Worm (Caenorhabditis elegans): ENCODE measurements around the gene rbg-1.
A peak's percentile ranks its signal among the peaks of the same experiment; 100 is the strongest.

The rbg-1 gene

ce11 chrX:14975467-14976167 lies 7.7 kb upstream of the rbg-1 start, which contains the start of gene F20D1.3 (continued):
- TF ChIP-seq elt-3 (tag; optimal IDR thresholded peaks at IDR 0.05), result no peak
- TF ChIP-seq elt-2 (tag; optimal IDR thresholded peaks at IDR 0.05), result peak; percentile 24

- TF ChIP-seq nhr-43 (tag; optimal IDR thresholded peaks at IDR 0.05; ENCODE audit: poor library complexity, severe bottlenecking), result no peak
- TF ChIP-seq lin-15B (tag; optimal IDR thresholded peaks at IDR 0.05), result no peak
- no peak for TF ChIP-seq eor-1 (tag; optimal IDR thresholded peaks at IDR 0.05)
- TF ChIP-seq aly-2 (tag; optimal IDR thresholded peaks at IDR 0.05), result no peak
- TF ChIP-seq R02D3.7 (tag; optimal IDR thresholded peaks at IDR 0.05), result no peak
- TF ChIP-seq elt-2 (tag; optimal IDR thresholded peaks at IDR 0.05), result no peak
- TF ChIP-seq pqm-1 (tag; optimal IDR thresholded peaks at IDR 0.05), result no peak
- TF ChIP-seq nhr-11 (tag; optimal IDR thresholded peaks at IDR 0.05), result no peak
- no peak for TF ChIP-seq ceh-82 (tag; optimal IDR thresholded peaks at IDR 0.05)
- TF ChIP-seq mdl-1 (tag; optimal IDR thresholded peaks at IDR 0.05), result no peak
- no peak for TF ChIP-seq ZK546.5 (tag; optimal IDR thresholded peaks at IDR 0.05)
- no peak for TF ChIP-seq fos-1 (tag; optimal IDR thresholded peaks at IDR 0.05)
- no peak for TF ChIP-seq sea-2 (GFP tag; optimal IDR thresholded peaks at IDR 0.05)
- no peak for TF ChIP-seq lsy-12 (tag; optimal IDR thresholded peaks at IDR 0.05)
- TF ChIP-seq nhr-25 (tag; optimal IDR thresholded peaks at IDR 0.05), result no peak
- no peak for TF ChIP-seq unc-39 (tag; optimal IDR thresholded peaks at IDR 0.05)
- no peak for TF ChIP-seq ztf-11 (tag; optimal IDR thresholded peaks at IDR 0.05)
- no peak for TF ChIP-seq hmg-11 (tag; optimal IDR thresholded peaks at IDR 0.05)
Observed at ce11 chrX:14976840-14977534, 6.3 kb upstream of the rbg-1 start.

- TF ChIP-seq lin-39 (tag; optimal IDR thresholded peaks at IDR 0.05) (peak; percentile 24), R02D3.7 (tag; optimal IDR thresholded peaks at IDR 0.05) (no peak), tbx-2 (tag; optimal IDR thresholded peaks at IDR 0.05) (no peak), ceh-16 (tag; optimal IDR thresholded peaks at IDR 0.05) (no peak), fkh-2 (tag; optimal IDR thresholded peaks at IDR 0.05) (no peak), ZK546.5 (tag; optimal IDR thresholded peaks at IDR 0.05) (no peak), nfya-1 (tag; optimal IDR thresholded peaks at IDR 0.05; ENCODE audit: insufficient read depth) (peak; percentile 63), nhr-76 (tag; optimal IDR thresholded peaks at IDR 0.05) (no peak), pqm-1 (tag; optimal IDR thresholded peaks at IDR 0.05) (no peak), aly-2 (tag; optimal IDR thresholded peaks at IDR 0.05) (no peak), snpc-4 (tag; optimal IDR thresholded peaks at IDR 0.05) (no peak), nhr-12 (tag; optimal IDR thresholded peaks at IDR 0.05) (no peak), mdl-1 (tag; optimal IDR thresholded peaks at IDR 0.05) (no peak), skn-1 (tag; optimal IDR thresholded peaks at IDR 0.05) (no peak), unc-62 (GFP tag; optimal IDR thresholded peaks at IDR 0.05) (no peak), nhr-67 (tag; optimal IDR thresholded peaks at IDR 0.05) (no peak), lsy-12 (tag; optimal IDR thresholded peaks at IDR 0.05) (no peak), ceh-82 (tag; optimal IDR thresholded peaks at IDR 0.05) (no peak), nhr-11 (tag; optimal IDR thresholded peaks at IDR 0.05) (no peak), sea-2 (GFP tag; optimal IDR thresholded peaks at IDR 0.05) (no peak), pha-4 (tag; optimal IDR thresholded peaks at IDR 0.05) (peak; percentile 70), nhr-43 (tag; optimal IDR thresholded peaks at IDR 0.05; ENCODE audit: poor library complexity, severe bottlenecking) (peak; percentile 37), jun-1 (tag; optimal IDR thresholded peaks at IDR 0.05) (no peak), ceh-28 (tag; optimal IDR thresholded peaks at IDR 0.05) (peak; percentile 55), nhr-23 (tag; optimal IDR thresholded peaks at IDR 0.05) (no peak), elt-2 (tag; optimal IDR thresholded peaks at IDR 0.05) (peak; percentile 2), ztf-4 (tag; optimal IDR thresholded peaks at IDR 0.05) (no peak), egl-27 (tag; optimal IDR thresholded peaks at IDR 0.05) (no peak), mml-1 (tag; optimal IDR thresholded peaks at IDR 0.05) (no peak), fos-1 (tag; optimal IDR thresholded peaks at IDR 0.05) (no peak), elt-1 (tag; optimal IDR thresholded peaks at IDR 0.05) (no peak), nhr-237 (tag; optimal IDR thresholded peaks at IDR 0.05) (no peak), nhr-77 (tag; optimal IDR thresholded peaks at IDR 0.05) (no peak), fkh-10 (GFP tag; optimal IDR thresholded peaks at IDR 0.05) (no peak), eor-1 (tag; optimal IDR thresholded peaks at IDR 0.05) (no peak), nhr-25 (tag; optimal IDR thresholded peaks at IDR 0.05) (peak; percentile 4), egl-5 (tag; optimal IDR thresholded peaks at IDR 0.05) (no peak), ceh-9 (tag; optimal IDR thresholded peaks at IDR 0.05) (no peak), hmg-11 (tag; optimal IDR thresholded peaks at IDR 0.05) (peak; percentile 11), nhr-28 (tag; optimal IDR thresholded peaks at IDR 0.05) (no peak), ama-1 (optimal IDR thresholded peaks at IDR 0.05) (peak; percentile 90), elt-3 (tag; optimal IDR thresholded peaks at IDR 0.05) (peak in 1 of 3 experiments; percentile 17)
Observed at ce11 chrX:14978756-14979155, 4.6 kb upstream of the rbg-1 start.
